Worm (Caenorhabditis elegans) whole organism, L4 larva: ENCODE measurements around the gene F22B5.10.
A peak's percentile ranks its signal among the peaks of the same experiment; 100 is the strongest.

ENCODE experiments used
- F10B5.3 ChIP-seq: sonication (generic microtip); optimal IDR thresholded peaks from 2 replicates; lab custom pipeline; 2016; ENCODE audit warnings: mild to moderate bottlenecking, missing genetic modification characterization, missing compliant biosample characterization
- F44E2.7 ChIP-seq: fragments of 200-800 bp; sonication (Bioruptor generic); IDR thresholded peaks from 2 replicates; pipeline ENCODE4 v2.1.2; 2022; ENCODE audit warnings: missing genetic modification characterization, missing compliant biosample characterization
- F49E8.2 ChIP-seq: sonication (generic microtip); optimal IDR thresholded peaks from 2 replicates; lab custom pipeline; 2016; ENCODE audit warnings: missing compliant biosample characterization, mild to moderate bottlenecking, missing genetic modification characterization, borderline replicate concordance
- R02D3.7 ChIP-seq: fragments of 150-350 bp; sonication (generic microtip); optimal IDR thresholded peaks from 3 replicates; lab custom pipeline; 2014; ENCODE audit warnings: missing biosample characterization, missing genetic modification characterization
- arid-1 ChIP-seq: fragments of 200-800 bp; sonication (Bioruptor generic); conservative IDR thresholded peaks from 2 replicates; pipeline ENCODE4 v1.3.6; 2022; ENCODE audit warnings: missing genetic modification reagents, missing genetic modification characterization, missing compliant biosample characterization
- ceh-20 ChIP-seq: fragments of 200-800 bp; sonication (Bioruptor generic); IDR thresholded peaks from 2 replicates; pipeline ENCODE4 v1.3.6; 2022; ENCODE audit warnings: missing genetic modification reagents, missing genetic modification characterization, missing compliant biosample characterization
- ceh-28 ChIP-seq: fragments of 150-350 bp; optimal IDR thresholded peaks from 2 replicates; lab custom pipeline; 2014; ENCODE audit warnings: missing biosample characterization, missing genetic modification reagents, missing genetic modification characterization
- ceh-32 ChIP-seq: sonication (generic microtip); optimal IDR thresholded peaks from 2 replicates; lab custom pipeline; 2016; ENCODE audit warnings: mild to moderate bottlenecking, missing genetic modification characterization, missing compliant biosample characterization; ENCODE audit not compliant: poor library complexity
- daf-12 ChIP-seq: fragments of 150-350 bp; optimal IDR thresholded peaks from 2 replicates; lab custom pipeline; 2014; ENCODE audit warnings: missing biosample characterization, missing genetic modification reagents, missing genetic modification characterization
- daf-16 ChIP-seq, 3 experiments: sonication (generic microtip); optimal IDR thresholded peaks; 2 replicates each; lab custom pipeline; 2016 to 2017; ENCODE audit warnings: missing genetic modification characterization in 3 of 3, missing genetic modification reagents in 3 of 3, mild to moderate bottlenecking in 2 of 3, missing compliant biosample characterization in 2 of 3, missing biosample characterization in 1 of 3, moderate library complexity in 1 of 3
- dmd-9 ChIP-seq: fragments of 200-800 bp; sonication (Bioruptor generic); IDR thresholded peaks from 2 replicates; pipeline ENCODE4 v1.3.6; 2022; ENCODE audit warnings: missing genetic modification reagents, missing genetic modification characterization, missing compliant biosample characterization
- dpl-1 ChIP-seq: fragments of 150-350 bp; optimal IDR thresholded peaks from 2 replicates; lab custom pipeline; 2014; ENCODE audit warnings: missing biosample characterization, missing genetic modification reagents, missing genetic modification characterization
- dve-1 ChIP-seq: sonication (generic microtip); optimal IDR thresholded peaks from 2 replicates; lab custom pipeline; 2017; ENCODE audit warnings: antibody characterized with exemption, mild to moderate bottlenecking, missing genetic modification characterization, missing compliant biosample characterization; ENCODE audit not compliant: insufficient read depth
- egl-27 ChIP-seq: sonication (generic microtip); optimal IDR thresholded peaks from 3 replicates; lab custom pipeline; 2017; ENCODE audit warnings: missing biosample characterization, missing genetic modification reagents, missing genetic modification characterization
- hlh-30 ChIP-seq: sonication (generic microtip); optimal IDR thresholded peaks from 2 replicates; lab custom pipeline; 2017; ENCODE audit warnings: antibody characterized with exemption, mild to moderate bottlenecking, missing genetic modification characterization, missing compliant biosample characterization; ENCODE audit not compliant: insufficient read depth
- hmg-1.1 ChIP-seq: fragments of 200-800 bp; sonication (Bioruptor generic); IDR thresholded peaks from 2 replicates; pipeline ENCODE4 v1.3.6; 2022; ENCODE audit warnings: missing genetic modification reagents, missing genetic modification characterization, missing compliant biosample characterization
- lin-13 ChIP-seq: fragments of 150-350 bp; optimal IDR thresholded peaks from 2 replicates; lab custom pipeline; 2014; ENCODE audit warnings: missing biosample characterization, missing genetic modification reagents, missing genetic modification characterization
- lin-15B ChIP-seq: fragments of 150-350 bp; sonication (generic microtip); optimal IDR thresholded peaks from 3 replicates; lab custom pipeline; 2014; ENCODE audit warnings: missing biosample characterization, missing genetic modification characterization
- lin-38 ChIP-seq: fragments of 200-800 bp; sonication (Bioruptor generic); IDR thresholded peaks from 2 replicates; pipeline ENCODE4 v1.3.6; 2022; ENCODE audit warnings: missing genetic modification reagents, missing genetic modification characterization, missing compliant biosample characterization
- lsy-2 ChIP-seq, 2 experiments: fragments of 150-350 bp in 1 of 2; sonication (generic microtip) in 1 of 2; optimal IDR thresholded peaks; 2 replicates each; lab custom pipeline; 2014 to 2017; ENCODE audit warnings: missing biosample characterization in 2 of 2, missing genetic modification characterization in 2 of 2
- madf-9 ChIP-seq: fragments of 200-800 bp; sonication (Bioruptor generic); conservative IDR thresholded peaks from 2 replicates; pipeline ENCODE4 v1.3.6; 2022; ENCODE audit warnings: missing genetic modification reagents, missing genetic modification characterization, missing compliant biosample characterization
- mes-2 ChIP-seq: sonication (generic microtip); optimal IDR thresholded peaks from 2 replicates; lab custom pipeline; 2016; ENCODE audit warnings: missing genotype, mild to moderate bottlenecking, missing genetic modification characterization, missing compliant biosample characterization; ENCODE audit not compliant: poor library complexity, severe bottlenecking
- nhr-25 ChIP-seq: sonication (generic microtip); optimal IDR thresholded peaks from 2 replicates; lab custom pipeline; 2017; ENCODE audit warnings: missing genetic modification characterization, mild to moderate bottlenecking, missing compliant biosample characterization, antibody characterized with exemption, moderate library complexity, borderline replicate concordance; ENCODE audit not compliant: insufficient read depth
- rbr-2 ChIP-seq: sonication (generic microtip); optimal IDR thresholded peaks from 2 replicates; lab custom pipeline; 2016; ENCODE audit warnings: missing genotype, missing genetic modification characterization, missing compliant biosample characterization
- saeg-2 ChIP-seq: fragments of 200-800 bp; sonication (Bioruptor generic); IDR thresholded peaks from 2 replicates; pipeline ENCODE4 v1.3.6; 2022; ENCODE audit warnings: missing genetic modification reagents, missing genetic modification characterization, missing compliant biosample characterization
- set-16 ChIP-seq: fragments of 200-800 bp; sonication (Bioruptor generic); IDR thresholded peaks from 2 replicates; pipeline ENCODE4 v1.3.6; 2022; ENCODE audit warnings: missing genetic modification reagents, missing genetic modification characterization, missing compliant biosample characterization
- snpc-1.2 ChIP-seq: fragments of 200-800 bp; sonication (Bioruptor generic); IDR thresholded peaks from 2 replicates; pipeline ENCODE4 v1.3.6; 2022; ENCODE audit warnings: missing genetic modification reagents, missing genetic modification characterization, missing compliant biosample characterization
- spr-3 ChIP-seq: fragments of 200-800 bp; sonication (Bioruptor generic); optimal IDR thresholded peaks from 2 replicates; lab custom pipeline; 2018; ENCODE audit warnings: mild to moderate bottlenecking, missing genetic modification characterization, missing compliant biosample characterization
- tag-97 ChIP-seq: fragments of 200-800 bp; sonication (Bioruptor generic); IDR thresholded peaks from 2 replicates; pipeline ENCODE4 v1.3.6; 2022; ENCODE audit warnings: missing genetic modification characterization, missing compliant biosample characterization
- unc-130 ChIP-seq: sonication (generic microtip); optimal IDR thresholded peaks from 2 replicates; lab custom pipeline; 2016; ENCODE audit warnings: missing genetic modification reagents, missing genetic modification characterization, missing compliant biosample characterization
- vab-7 ChIP-seq: fragments of 200-800 bp; sonication (Bioruptor generic); IDR thresholded peaks from 2 replicates; pipeline ENCODE4 v1.3.6; 2022; ENCODE audit warnings: missing genetic modification reagents, missing genetic modification characterization, missing compliant biosample characterization
- zip-11 ChIP-seq: fragments of 200-800 bp; sonication (Bioruptor generic); IDR thresholded peaks from 2 replicates; pipeline ENCODE4 v1.3.6; 2022; ENCODE audit warnings: missing genetic modification characterization, missing compliant biosample characterization
- ztf-11 ChIP-seq: fragments of 150-350 bp; optimal IDR thresholded peaks from 2 replicates; lab custom pipeline; 2014; ENCODE audit warnings: missing biosample characterization, missing genetic modification characterization

The F22B5.10 gene

DNA sequence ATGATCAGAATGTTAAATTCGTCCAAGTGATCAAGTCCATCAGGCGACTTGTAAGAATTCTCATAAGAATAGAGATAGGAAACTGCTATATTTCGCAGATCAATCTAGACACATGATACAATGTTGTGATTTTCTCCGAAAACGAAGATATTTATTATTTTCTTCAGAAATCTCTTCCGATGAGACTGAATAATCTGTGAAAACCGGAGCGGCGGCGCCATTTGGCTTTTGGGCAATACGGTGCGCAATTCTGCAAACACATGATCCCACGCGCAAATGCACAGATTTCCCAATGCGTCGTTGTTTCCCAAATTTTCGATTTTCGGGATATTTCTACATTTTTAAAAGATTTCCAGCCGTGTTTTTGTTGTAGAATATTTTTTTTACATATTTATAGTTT lies 24.8 kb upstream of the F22B5.10 start (continued):
- TF ChIP-seq lsy-2 (tag; optimal IDR thresholded peaks at IDR 0.05; lab: Kevin White, UChicago) (peak in 1 of 2 experiments; percentile 91), vab-7 (GFP tag; lab: Robert Waterston, UW) (no peak), daf-16 (GFP tag; optimal IDR thresholded peaks at IDR 0.05; lab: Kevin White, UChicago) (no peak), daf-16 (tag; optimal IDR thresholded peaks at IDR 0.05; lab: Kevin White, UChicago) (no peak), hmg-1.1 (peak; percentile 48), ztf-11 (tag; lab: Kevin White, UChicago) (no peak), ceh-20 (GFP tag; lab: Robert Waterston, UW) (0 out of 2 replicates have a peak, but pooled peaks have one; percentile 12), lin-15B (no peak)
- TF ChIP-seq, all 104 proteins: peak for 17

DNA sequence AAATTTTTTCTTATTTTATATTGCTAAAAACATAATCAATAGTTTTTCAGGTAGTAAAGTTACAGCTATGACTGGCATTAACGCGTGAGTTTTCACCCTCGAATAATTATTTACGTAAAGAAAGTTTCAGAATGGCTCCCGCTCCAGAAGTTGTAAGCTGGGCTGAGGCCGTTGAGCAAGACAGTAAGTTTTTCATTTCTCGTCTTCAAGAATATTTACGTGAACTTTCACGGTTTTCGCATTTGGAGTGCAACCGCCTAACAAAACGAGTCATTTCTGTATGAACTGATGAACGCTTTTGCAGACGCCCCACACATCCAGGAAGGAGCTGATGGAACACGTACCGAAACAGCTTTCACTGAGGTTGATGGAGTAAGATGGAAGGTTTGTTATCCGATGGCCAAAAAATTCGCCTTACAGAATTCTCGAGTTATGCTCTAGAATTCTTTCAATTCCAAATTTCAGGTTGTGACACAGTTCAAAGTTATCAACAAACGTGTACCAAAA lies 24.2 kb upstream of the F22B5.10 start, which contains the start of gene eif-3.G:
Gene eif-3.G, plus strand, starts transcription at position 51 of the 507 bp plus-strand sequence.
- TF ChIP-seq snpc-1.2 (GFP tag; lab: Robert Waterston, UW), result 0 out of 2 replicates have a peak, but pooled peaks have one; percentile 10
- no peak for TF ChIP-seq rbr-2

DNA sequence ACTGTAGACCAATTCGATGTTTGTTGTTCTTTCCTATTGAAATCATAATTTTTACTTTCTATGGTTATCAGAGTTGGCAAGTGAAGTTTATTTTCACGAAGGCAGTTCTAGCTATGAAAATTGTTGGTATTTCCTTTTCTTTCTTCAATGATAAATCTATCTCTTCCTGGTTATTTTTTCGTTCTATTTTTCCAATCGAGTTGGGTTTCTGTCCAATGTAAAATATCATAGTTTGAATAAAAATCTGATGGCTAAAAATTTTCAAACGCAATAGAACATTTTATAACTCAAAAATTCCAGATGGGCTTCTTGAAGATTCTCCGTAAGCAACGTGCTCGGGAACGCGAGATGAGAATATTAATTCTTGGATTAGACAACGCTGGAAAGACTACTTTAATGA lies 23.0 kb upstream of the F22B5.10 start, which contains the start of gene evl-20:
Gene evl-20, plus strand, starts transcription at position 301 of the 400 bp plus-strand sequence.
- TF ChIP-seq ceh-28 (tag; lab: Kevin White, UChicago), result no peak
- TF ChIP-seq dmd-9, result no peak
- peak; percentile 38; the same call in 1 of the 2 replicates for TF ChIP-seq lin-38 (GFP tag; lab: Robert Waterston, UW)
- no peak for TF ChIP-seq saeg-2
- TF ChIP-seq set-16 (GFP tag; lab: Robert Waterston, UW), result no peak
- TF ChIP-seq F49E8.2 (tag; lab: Kevin White, UChicago), result peak; percentile 16
- no peak for TF ChIP-seq spr-3 (GFP tag; lab: Kevin White, UChicago)
- TF ChIP-seq egl-27 (tag; lab: Kevin White, UChicago), result no peak

DNA sequence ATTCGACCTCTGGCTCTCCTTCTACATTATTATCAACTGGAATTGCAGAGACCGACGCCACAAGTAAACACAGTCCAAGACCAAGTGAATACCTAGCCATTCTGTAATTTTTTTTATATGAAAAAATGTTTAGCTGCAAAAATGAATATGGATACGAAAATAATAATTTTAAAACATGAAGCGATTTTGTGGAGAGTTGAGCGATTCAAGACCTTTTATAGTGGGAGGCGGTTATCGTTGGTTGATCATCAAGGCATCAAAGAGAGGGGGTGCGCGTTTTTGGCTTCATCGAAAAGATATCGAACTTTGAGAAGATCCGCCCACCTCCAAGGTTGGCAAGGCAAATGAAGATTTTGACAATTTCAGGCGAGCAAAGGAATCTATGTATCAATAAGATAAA lies 20.2 kb upstream of the F22B5.10 start, which contains the start of gene cut-3:
Gene cut-3, minus strand, starts transcription at position 101 of the 400 bp plus-strand sequence.
- TF ChIP-seq unc-130 (GFP tag; lab: Kevin White, UChicago), result no peak
- no peak for TF ChIP-seq snpc-1.2 (GFP tag; lab: Robert Waterston, UW)
- TF ChIP-seq ztf-11 (tag; lab: Kevin White, UChicago), result no peak
- TF ChIP-seq dve-1 (tag; lab: Kevin White, UChicago), result no peak
- TF ChIP-seq tag-97 (GFP tag; lab: Robert Waterston, UW), result no peak
- TF ChIP-seq ceh-32 (tag; lab: Kevin White, UChicago), result no peak
- no peak for TF ChIP-seq F10B5.3 (tag; lab: Kevin White, UChicago)
- no peak for TF ChIP-seq nhr-25 (tag; lab: Kevin White, UChicago)
- no peak for TF ChIP-seq R02D3.7
- TF ChIP-seq madf-9 (GFP tag; lab: Robert Waterston, UW), result no peak
- no peak for TF ChIP-seq F44E2.7 (GFP tag; lab: Robert Waterston, UW)
- no peak for TF ChIP-seq zip-11 (GFP tag; lab: Robert Waterston, UW)
- TF ChIP-seq hlh-30 (tag; lab: Kevin White, UChicago), result no peak
- TF ChIP-seq mes-2 (tag; lab: Kevin White, UChicago), result no peak
- no peak for TF ChIP-seq lin-13 (GFP tag; lab: Kevin White, UChicago)
- TF ChIP-seq dpl-1 (GFP tag; lab: Kevin White, UChicago), result no peak
- no peak for TF ChIP-seq daf-12 (tag; lab: Kevin White, UChicago)
- TF ChIP-seq arid-1 (GFP tag; lab: Robert Waterston, UW), result no peak
- TF ChIP-seq, all 104 proteins: peak for 0
